Fruit fly (Drosophila melanogaster) whole organism: ENCODE data around the gene RhoL.
A peak's percentile ranks its signal among the peaks of the same experiment; 100 is the strongest.

Source experiments
- CG8478 ChIP-seq: fragments of >200 bp; optimal IDR thresholded peaks from 2 replicates; lab custom pipeline; 2018; ENCODE audit warnings: inconsistent platforms
- EcR ChIP-seq, 2 experiments: fragments of >200 bp; optimal IDR thresholded peaks; 2 replicates each; lab custom pipeline; 2017; ENCODE audit warnings: missing biosample characterization in 2 of 2, missing genetic modification characterization in 2 of 2, missing genetic modification reagents in 2 of 2
- psq ChIP-seq: fragments of >200 bp; optimal IDR thresholded peaks from 2 replicates; lab custom pipeline; 2017
- usp ChIP-seq: fragments of >200 bp; optimal IDR thresholded peaks from 2 replicates; lab custom pipeline; 2017; ENCODE audit warnings: missing biosample characterization, missing genetic modification characterization, mixed read lengths

DNA sequence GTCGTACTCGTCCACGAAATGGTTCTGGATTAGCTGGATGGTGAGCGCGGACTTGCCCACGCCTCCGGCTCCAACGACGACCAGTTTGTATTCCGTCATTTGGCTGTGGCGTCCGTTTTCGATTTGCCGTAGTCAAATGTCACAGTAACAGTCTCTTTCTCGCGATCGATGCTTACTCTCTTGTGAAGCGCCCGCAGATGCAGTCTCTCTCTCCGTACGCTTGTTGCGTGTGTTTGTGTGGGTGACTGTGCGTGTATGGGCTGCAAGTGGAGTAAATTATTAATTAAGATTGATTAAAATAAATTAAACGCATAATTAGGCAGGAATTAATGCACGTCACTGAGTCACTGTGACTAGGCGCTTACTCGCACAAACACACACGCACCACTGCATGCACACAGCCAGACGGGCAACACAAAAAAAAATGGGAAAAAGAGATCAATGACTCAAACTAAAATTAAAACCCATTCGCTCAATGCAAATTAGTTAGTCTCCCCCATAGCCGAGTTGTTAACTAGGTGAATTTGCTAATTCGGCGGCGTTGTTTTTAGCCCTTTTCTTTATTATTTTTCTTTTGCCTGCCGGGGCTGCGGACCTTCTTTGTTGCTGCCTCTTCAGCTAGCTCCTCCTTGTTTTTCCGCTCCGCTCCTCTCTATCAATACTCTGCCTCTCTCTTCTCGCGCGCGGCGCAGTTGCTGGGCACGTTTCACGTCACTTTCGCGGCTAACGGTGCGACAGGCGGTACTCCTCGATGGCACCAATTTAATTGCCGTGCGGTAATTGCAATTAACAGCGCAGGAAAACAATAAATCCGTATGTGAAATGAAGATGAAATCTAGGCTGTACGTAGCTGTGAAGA, 10.0 kb upstream of the RhoL start:
- TF ChIP-seq CG8478 (lab: Kevin White, UChicago), result no peak
- TF ChIP-seq usp (GFP tag; lab: Kevin White, UChicago), result no peak
- TF ChIP-seq EcR (GFP tag; optimal IDR thresholded peaks at IDR 0.05; lab: Kevin White, UChicago), result peak in 1 of 2 experiments; percentile 12
- TF ChIP-seq psq (lab: Kevin White, UChicago), result no peak
